Fruit fly (Drosophila melanogaster): ENCODE data around the gene Dnaaf6.
A peak's percentile ranks its signal among the peaks of the same experiment; 100 is the strongest.

Gene Dnaaf6

dm6 chr3L:14634773-14635563, 49.6 kb upstream of the Dnaaf6 start (continued):
- TF ChIP-seq Meics (GFP tag; optimal IDR thresholded peaks at IDR 0.05) (peak; percentile 34), D (optimal IDR thresholded peaks at IDR 0.05) (no peak), D (GFP tag; optimal IDR thresholded peaks at IDR 0.05) (peak; percentile 83), yki (optimal IDR thresholded peaks at IDR 0.05) (no peak), pho (GFP tag; optimal IDR thresholded peaks at IDR 0.05) (no peak), Ets97D (GFP tag; optimal IDR thresholded peaks at IDR 0.05) (no peak), cg (GFP tag; optimal IDR thresholded peaks at IDR 0.05) (no peak), CG12391 (tag; optimal IDR thresholded peaks at IDR 0.05) (peak; percentile 91), gcm2 (GFP tag; optimal IDR thresholded peaks at IDR 0.05) (no peak), gro (GFP tag; optimal IDR thresholded peaks at IDR 0.05) (no peak), CG10565 (GFP tag; optimal IDR thresholded peaks at IDR 0.05) (no peak), Blimp-1 (GFP tag; optimal IDR thresholded peaks at IDR 0.05) (peak; percentile 78), CG1024 (GFP tag; IDR thresholded peaks at IDR 0.05) (no peak), Awh (GFP tag; IDR thresholded peaks at IDR 0.05) (no peak), gfzf (GFP tag; optimal IDR thresholded peaks at IDR 0.05) (no peak), CG14710 (tag; optimal IDR thresholded peaks at IDR 0.05) (peak; percentile 94), stc (GFP tag; IDR thresholded peaks at IDR 0.05) (peak; percentile 73), so (GFP tag; IDR thresholded peaks at IDR 0.05) (0 out of 3 replicates have a peak, but pooled peaks have one; percentile 38), slbo (GFP tag; IDR thresholded peaks at IDR 0.05) (peak; percentile 50), seq (GFP tag; IDR thresholded peaks at IDR 0.05) (no peak), CrebB (tag; optimal IDR thresholded peaks at IDR 0.05) (peak; percentile 7), HmgZ (tag; optimal IDR thresholded peaks at IDR 0.05) (peak; percentile 18), Hr3 (GFP tag; optimal IDR thresholded peaks at IDR 0.05) (peak; percentile 69), gcm (GFP tag; optimal IDR thresholded peaks at IDR 0.05) (peak; percentile 76), jumu (GFP tag; optimal IDR thresholded peaks at IDR 0.05) (no peak), chn (GFP tag; optimal IDR thresholded peaks at IDR 0.05) (peak; percentile 7), unpg (GFP tag; optimal IDR thresholded peaks at IDR 0.05) (peak; percentile 73), zfh2 (GFP tag; optimal IDR thresholded peaks at IDR 0.05) (no peak), Six4 (GFP tag; optimal IDR thresholded peaks at IDR 0.05) (peak; percentile 72), Drgx (GFP tag; IDR thresholded peaks at IDR 0.05) (0 out of 2 replicates have a peak, but pooled peaks have one; percentile 11), Lim3 (GFP tag; IDR thresholded peaks at IDR 0.05) (no peak), Kr (GFP tag; optimal IDR thresholded peaks at IDR 0.05) (no peak), lbe (GFP tag; optimal IDR thresholded peaks at IDR 0.05) (peak; percentile 75), CG17359 (tag; optimal IDR thresholded peaks at IDR 0.05) (peak; percentile 51), Ada2b (GFP tag; IDR thresholded peaks at IDR 0.05) (no peak), CG14050 (GFP tag; IDR thresholded peaks at IDR 0.05) (no peak), toy (GFP tag; IDR thresholded peaks at IDR 0.05) (0 out of 2 replicates have a peak, but pooled peaks have one; percentile 34), YL-1 (GFP tag; optimal IDR thresholded peaks at IDR 0.05) (no peak), Dll (GFP tag; IDR thresholded peaks at IDR 0.05; ENCODE audit: partially characterized antibody) (no peak), nau (GFP tag; optimal IDR thresholded peaks at IDR 0.05) (no peak), CG1792 (GFP tag; optimal IDR thresholded peaks at IDR 0.05) (no peak), Elba2 (GFP tag; optimal IDR thresholded peaks at IDR 0.05) (no peak), B-H2 (GFP tag; optimal IDR thresholded peaks at IDR 0.05) (no peak), MESR4 (GFP tag; optimal IDR thresholded peaks at IDR 0.05) (no peak), Aef1 (GFP tag; IDR thresholded peaks at IDR 0.05) (no peak), CG18262 (tag; optimal IDR thresholded peaks at IDR 0.05) (peak; percentile 96), CG5180 (GFP tag; optimal IDR thresholded peaks at IDR 0.05) (peak; percentile 5), sd (tag; optimal IDR thresholded peaks at IDR 0.05) (peak; percentile 83), dysf (GFP tag; IDR thresholded peaks at IDR 0.05) (no peak; the same call in 2 of the 3 replicates), CG7271 (tag; optimal IDR thresholded peaks at IDR 0.05) (peak; percentile 3)
